Fruit fly (Drosophila melanogaster): ENCODE measurements around the gene plh.

The plh gene

DNA sequence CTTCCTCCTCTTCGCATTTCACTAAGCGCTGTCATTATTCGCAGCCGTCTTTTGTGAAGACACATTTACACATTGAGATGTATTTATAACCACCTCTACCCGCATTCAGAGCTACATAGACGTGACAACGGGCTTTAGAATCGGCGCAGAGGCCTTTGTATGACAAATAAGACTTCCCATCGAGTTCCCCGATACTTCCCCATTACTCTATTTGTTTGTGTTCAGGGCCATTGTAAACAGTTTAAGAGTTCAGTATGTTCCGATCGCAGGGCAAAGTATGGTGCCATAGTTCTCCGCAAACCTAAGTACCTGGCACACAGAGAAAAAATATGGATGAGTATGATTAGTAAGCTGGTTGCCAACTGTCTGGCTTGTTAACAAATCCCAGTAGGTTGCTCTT lies 46.9 kb downstream of the plh start:
- TF ChIP-seq Antp (GFP tag; optimal IDR thresholded peaks at IDR 0.05) (no peak), bbx (GFP tag; IDR thresholded peaks at IDR 0.05; ENCODE audit: partially characterized antibody) (no peak), gsb (GFP tag; IDR thresholded peaks at IDR 0.05) (no peak), lilli (GFP tag; optimal IDR thresholded peaks at IDR 0.05) (no peak), CG13894 (tag; optimal IDR thresholded peaks at IDR 0.05) (peak; percentile 31), gcm (GFP tag; optimal IDR thresholded peaks at IDR 0.05) (peak; percentile 49), CG10543 (GFP tag; optimal IDR thresholded peaks at IDR 0.05) (no peak), Opbp (GFP tag; IDR thresholded peaks at IDR 0.05; ENCODE audit: partially characterized antibody) (no peak), al (GFP tag; IDR thresholded peaks at IDR 0.05) (no peak), Optix (GFP tag; IDR thresholded peaks at IDR 0.05) (no peak), zen (tag; optimal IDR thresholded peaks at IDR 0.05) (peak; percentile 72), Hr78 (GFP tag; optimal IDR thresholded peaks at IDR 0.05) (no peak), nerfin-2 (GFP tag; IDR thresholded peaks at IDR 0.05; ENCODE audit: partially characterized antibody) (0 out of 2 replicates have a peak, but pooled peaks have one; percentile 0), D (optimal IDR thresholded peaks at IDR 0.05) (no peak), D (GFP tag; optimal IDR thresholded peaks at IDR 0.05) (peak; percentile 21), CG32532 (GFP tag; IDR thresholded peaks at IDR 0.05) (no peak), pum (GFP tag; optimal IDR thresholded peaks at IDR 0.05) (no peak), pzg (GFP tag; optimal IDR thresholded peaks at IDR 0.05) (no peak), NFAT (GFP tag; IDR thresholded peaks at IDR 0.05) (no peak), odd (GFP tag; optimal IDR thresholded peaks at IDR 0.05) (no peak), sens-2 (GFP tag; IDR thresholded peaks at IDR 0.05) (no peak), cad (GFP tag; optimal IDR thresholded peaks at IDR 0.05) (peak; percentile 17), CG18599 (GFP tag; optimal IDR thresholded peaks at IDR 0.05) (no peak), Dek (tag; optimal IDR thresholded peaks at IDR 0.05) (no peak), zf30C (GFP tag; optimal IDR thresholded peaks at IDR 0.05) (peak; percentile 62), CG4730 (GFP tag; IDR thresholded peaks at IDR 0.05) (no peak), HHEX (GFP tag; optimal IDR thresholded peaks at IDR 0.05) (no peak), so (GFP tag; IDR thresholded peaks at IDR 0.05) (no peak), CG9437 (GFP tag; optimal IDR thresholded peaks at IDR 0.05) (no peak), CTCF (GFP tag; optimal IDR thresholded peaks at IDR 0.05) (no peak), CG18262 (tag; optimal IDR thresholded peaks at IDR 0.05) (no peak), CG6689 (GFP tag; IDR thresholded peaks at IDR 0.05) (no peak), eve (GFP tag; optimal IDR thresholded peaks at IDR 0.05) (peak in 1 of 2 experiments; percentile 4), CG14014 (GFP tag; IDR thresholded peaks at IDR 0.05) (no peak), CG2199 (GFP tag; IDR thresholded peaks at IDR 0.05) (0 out of 3 replicates have a peak, but pooled peaks have one; percentile 10), CG10462 (GFP tag; optimal IDR thresholded peaks at IDR 0.05) (no peak), CG12299 (tag; optimal IDR thresholded peaks at IDR 0.05) (no peak), CG14710 (tag; optimal IDR thresholded peaks at IDR 0.05) (no peak), trem (tag; optimal IDR thresholded peaks at IDR 0.05) (no peak), exex (tag; optimal IDR thresholded peaks at IDR 0.05) (no peak), shn (GFP tag; optimal IDR thresholded peaks at IDR 0.05) (no peak), ssp (GFP tag; IDR thresholded peaks at IDR 0.05) (no peak)

- TF ChIP-seq Elba2 (GFP tag; optimal IDR thresholded peaks at IDR 0.05): no peak
- TF ChIP-seq nerfin-2 (GFP tag; IDR thresholded peaks at IDR 0.05; ENCODE audit: partially characterized antibody): 0 out of 2 replicates have a peak, but pooled peaks have one; percentile 14
- TF ChIP-seq Nf-YC (tag; optimal IDR thresholded peaks at IDR 0.05): no peak
- no peak for TF ChIP-seq Adf1 (GFP tag; IDR thresholded peaks at IDR 0.05)
- no peak for TF ChIP-seq CTCF (GFP tag; optimal IDR thresholded peaks at IDR 0.05)
Measured at dm6 chr3R:4963370-4963769, 47.5 kb downstream of the plh start.
